Comparison of ENCODE assay signal across 2 worm cellular contexts in genomic region chrX:13038791-13039190, ce11.
A peak's percentile ranks its signal among the peaks of the same experiment; 100 is the strongest.
TF ChIP-seq lines count a peak whose summit lies in the region.

No protein-coding gene starts in this region.

TF ChIP-seq in whole organism, L4 larva, 104 proteins besides CTCF, POLR2A, EP300 and RAD21 (continued from another document):
- no peak for TF ChIP-seq zip-11 (GFP tag; IDR thresholded peaks at IDR 0.05; lab: Robert Waterston, UW)
- peak; percentile 1 for TF ChIP-seq nhr-25 (tag; optimal IDR thresholded peaks at IDR 0.05; lab: Kevin White, UChicago; ENCODE audit: borderline replicate concordance, insufficient read depth)
- TF ChIP-seq F49E8.2 (tag; optimal IDR thresholded peaks at IDR 0.05; lab: Kevin White, UChicago; ENCODE audit: borderline replicate concordance) = peak; percentile 15
- TF ChIP-seq gei-8 (GFP tag; optimal IDR thresholded peaks at IDR 0.05; lab: Kevin White, UChicago) = no peak
- peak; percentile 12 for TF ChIP-seq spr-3 (GFP tag; optimal IDR thresholded peaks at IDR 0.05; lab: Kevin White, UChicago)
- TF ChIP-seq Y5F2A.4 (GFP tag; optimal IDR thresholded peaks at IDR 0.05; lab: Kevin White, UChicago) = no peak
- TF ChIP-seq ZK546.5 (tag; optimal IDR thresholded peaks at IDR 0.05; lab: Kevin White, UChicago) = no peak
- no peak for TF ChIP-seq lin-15B (tag; optimal IDR thresholded peaks at IDR 0.05; lab: Kevin White, UChicago)
- TF ChIP-seq vab-7 (GFP tag; IDR thresholded peaks at IDR 0.05; lab: Robert Waterston, UW) = peak; percentile 71
- TF ChIP-seq mes-2 (tag; optimal IDR thresholded peaks at IDR 0.05; lab: Kevin White, UChicago; ENCODE audit: poor library complexity, severe bottlenecking) = no peak
- TF ChIP-seq Y105C5A.15 (GFP tag; IDR thresholded peaks at IDR 0.05; lab: Robert Waterston, UW) = no peak
- no peak for TF ChIP-seq tag-97 (GFP tag; IDR thresholded peaks at IDR 0.05; lab: Robert Waterston, UW)
- TF ChIP-seq nhr-41 (GFP tag; IDR thresholded peaks at IDR 0.05; lab: Robert Waterston, UW) = peak; percentile 74
- peak; percentile 71 for TF ChIP-seq php-3 (GFP tag; IDR thresholded peaks at IDR 0.05; lab: Robert Waterston, UW)
- peak; percentile 18 for TF ChIP-seq nhr-77 (tag; optimal IDR thresholded peaks at IDR 0.05; lab: Kevin White, UChicago)
- no peak for TF ChIP-seq ceh-20 (GFP tag; IDR thresholded peaks at IDR 0.05; lab: Robert Waterston, UW)
- TF ChIP-seq rbr-2 (tag; optimal IDR thresholded peaks at IDR 0.05; lab: Kevin White, UChicago) = peak; percentile 59
- no peak for TF ChIP-seq skn-1 (tag; optimal IDR thresholded peaks at IDR 0.05; lab: Kevin White, UChicago)
- no peak for TF ChIP-seq lin-29 (GFP tag; IDR thresholded peaks at IDR 0.05; lab: Robert Waterston, UW)
- TF ChIP-seq nhr-111 (GFP tag; optimal IDR thresholded peaks at IDR 0.05; lab: Kevin White, UChicago) = no peak
- no peak for TF ChIP-seq attf-4 (tag; optimal IDR thresholded peaks at IDR 0.05; lab: Kevin White, UChicago)
- peak; percentile 54 for TF ChIP-seq hlh-30 (tag; optimal IDR thresholded peaks at IDR 0.05; lab: Kevin White, UChicago; ENCODE audit: insufficient read depth)
- peak; percentile 1 for TF ChIP-seq zip-2 (tag; optimal IDR thresholded peaks at IDR 0.05; lab: Kevin White, UChicago)
- no peak for TF ChIP-seq daf-19 (GFP tag; conservative IDR thresholded peaks at IDR 0.05; lab: Robert Waterston, UW)
- TF ChIP-seq egl-27 (tag; optimal IDR thresholded peaks at IDR 0.05; lab: Kevin White, UChicago) = no peak
- TF ChIP-seq T20F7.1 (GFP tag; optimal IDR thresholded peaks at IDR 0.05; lab: Kevin White, UChicago) = peak; percentile 25
- peak; percentile 60 for TF ChIP-seq mep-1 (tag; optimal IDR thresholded peaks at IDR 0.05; lab: Kevin White, UChicago)
- TF ChIP-seq zfp-3 (GFP tag; conservative IDR thresholded peaks at IDR 0.05; lab: Robert Waterston, UW) = 0 out of 2 replicates have a peak, but pooled peaks have one; percentile 43
- TF ChIP-seq lin-38 (GFP tag; IDR thresholded peaks at IDR 0.05; lab: Robert Waterston, UW) = no peak
- no peak for TF ChIP-seq daf-12 (tag; optimal IDR thresholded peaks at IDR 0.05; lab: Kevin White, UChicago)
- TF ChIP-seq nhr-76 (tag; optimal IDR thresholded peaks at IDR 0.05; lab: Kevin White, UChicago) = no peak
- TF ChIP-seq set-16 (GFP tag; IDR thresholded peaks at IDR 0.05; lab: Robert Waterston, UW) = no peak; the same call in none of the 2 replicates
TF ChIP-seq in whole organism, L4 larva: peak in this region for 44.

TF ChIP-seq in whole organism, young adult, 124 proteins besides CTCF, POLR2A, EP300 and RAD21 (continued from another document):
- TF ChIP-seq rcor-1 (GFP tag; IDR thresholded peaks at IDR 0.05; lab: Robert Waterston, UW) (peak; percentile 74; the same call in 1 of the 2 replicates), somi-1 (GFP tag; optimal IDR thresholded peaks at IDR 0.05; lab: Kevin White, UChicago) (no peak), nfya-2 (GFP tag; IDR thresholded peaks at IDR 0.05; lab: Robert Waterston, UW) (no peak), ets-4 (GFP tag; optimal IDR thresholded peaks at IDR 0.05; lab: Kevin White, UChicago) (peak; percentile 45), attf-6 (GFP tag; IDR thresholded peaks at IDR 0.05; lab: Robert Waterston, UW) (no peak), let-526 (GFP tag; IDR thresholded peaks at IDR 0.05; lab: Robert Waterston, UW) (no peak), tbp1 (GFP tag; optimal IDR thresholded peaks at IDR 0.05; lab: Kevin White, UChicago) (peak; percentile 87), zim-3 (tag; optimal IDR thresholded peaks at IDR 0.05; lab: Kevin White, UChicago) (no peak), athp-1 (tag; optimal IDR thresholded peaks at IDR 0.05; lab: Kevin White, UChicago) (peak; percentile 2), ztf-28 (GFP tag; IDR thresholded peaks at IDR 0.05; lab: Robert Waterston, UW) (0 out of 2 replicates have a peak, but pooled peaks have one; percentile 29), mxl-1 (tag; optimal IDR thresholded peaks at IDR 0.05; lab: Kevin White, UChicago) (peak; percentile 47), ceh-91 (GFP tag; IDR thresholded peaks at IDR 0.05; lab: Robert Waterston, UW) (no peak), rec-8 (tag; optimal IDR thresholded peaks at IDR 0.05; lab: Kevin White, UChicago) (peak; percentile 40 to 52), Y79H2A.3 (GFP tag; conservative IDR thresholded peaks at IDR 0.05; lab: Robert Waterston, UW) (no peak), hlh-26 (GFP tag; conservative IDR thresholded peaks at IDR 0.05; lab: Robert Waterston, UW) (no peak), Y56A3A.18 (GFP tag; IDR thresholded peaks at IDR 0.05; lab: Robert Waterston, UW) (peak; percentile 27; the same call in 1 of the 2 replicates), ztf-26 (tag; optimal IDR thresholded peaks at IDR 0.05; lab: Kevin White, UChicago) (no peak), F33H1.4 (GFP tag; IDR thresholded peaks at IDR 0.05; lab: Robert Waterston, UW) (no peak), ceh-100 (GFP tag; IDR thresholded peaks at IDR 0.05; lab: Robert Waterston, UW) (no peak), egl-44 (GFP tag; IDR thresholded peaks at IDR 0.05; lab: Robert Waterston, UW) (peak; percentile 79), nhr-80 (tag; optimal IDR thresholded peaks at IDR 0.05; lab: Kevin White, UChicago) (peak; percentile 60), mes-4 (tag; optimal IDR thresholded peaks at IDR 0.05; lab: Kevin White, UChicago) (peak; percentile 64), F55B11.4 (tag; optimal IDR thresholded peaks at IDR 0.05; lab: Kevin White, UChicago; ENCODE audit: borderline replicate concordance, insufficient read depth) (no peak), akir-1 (GFP tag; optimal IDR thresholded peaks at IDR 0.05; lab: Kevin White, UChicago) (no peak), egl-18 (GFP tag; IDR thresholded peaks at IDR 0.05; lab: Robert Waterston, UW) (no peak), lin-40 (tag; optimal IDR thresholded peaks at IDR 0.05; lab: Kevin White, UChicago) (peak; percentile 56), lsy-27 (tag; optimal IDR thresholded peaks at IDR 0.05; lab: Kevin White, UChicago; ENCODE audit: borderline replicate concordance, insufficient read depth) (peak; percentile 69), repo-1 (tag; optimal IDR thresholded peaks at IDR 0.05; lab: Kevin White, UChicago) (no peak), nhr-90 (tag; optimal IDR thresholded peaks at IDR 0.05; lab: Kevin White, UChicago) (peak; percentile 83), sea-2 (GFP tag; IDR thresholded peaks at IDR 0.05; lab: Robert Waterston, UW) (no peak), madf-8 (GFP tag; conservative IDR thresholded peaks at IDR 0.05; lab: Robert Waterston, UW) (no peak), F23B12.7 (tag; optimal IDR thresholded peaks at IDR 0.05; lab: Kevin White, UChicago; ENCODE audit: insufficient read depth) (peak; percentile 60), hrde-1 (tag; optimal IDR thresholded peaks at IDR 0.05; lab: Kevin White, UChicago; ENCODE audit: borderline replicate concordance) (no peak), nfya-1 (tag; optimal IDR thresholded peaks at IDR 0.05; lab: Kevin White, UChicago; ENCODE audit: borderline replicate concordance, insufficient read depth) (no peak), hlh-12 (tag; optimal IDR thresholded peaks at IDR 0.05; lab: Kevin White, UChicago) (no peak), K12H6.12 (tag; optimal IDR thresholded peaks at IDR 0.05; lab: Kevin White, UChicago) (no peak), B0019.2 (GFP tag; conservative IDR thresholded peaks at IDR 0.05; lab: Robert Waterston, UW) (no peak), cebp-1 (GFP tag; IDR thresholded peaks at IDR 0.05; lab: Robert Waterston, UW) (no peak), cebp-1 (tag; optimal IDR thresholded peaks at IDR 0.05; lab: Kevin White, UChicago) (no peak), ztf-6 (GFP tag; IDR thresholded peaks at IDR 0.05; lab: Robert Waterston, UW) (no peak), F22D6.2 (tag; optimal IDR thresholded peaks at IDR 0.05; lab: Kevin White, UChicago) (peak; percentile 30), egrh-3 (GFP tag; IDR thresholded peaks at IDR 0.05; lab: Robert Waterston, UW) (no peak; the same call in 1 of the 2 replicates)
